Worm (Caenorhabditis elegans): ENCODE data around the gene T12D8.10.

The T12D8.10 gene

ce11 chrIII:13657975-13658374 is 15.8 kb upstream of the T12D8.10 start:
- TF ChIP-seq elt-4 (tag; optimal IDR thresholded peaks at IDR 0.05) (no peak), ceh-31 (tag; optimal IDR thresholded peaks at IDR 0.05) (no peak), ets-4 (tag; optimal IDR thresholded peaks at IDR 0.05) (peak; percentile 24), lim-6 (tag; optimal IDR thresholded peaks at IDR 0.05) (no peak), tbx-2 (tag; optimal IDR thresholded peaks at IDR 0.05) (peak; percentile 33), ceh-48 (tag; optimal IDR thresholded peaks at IDR 0.05) (no peak), pha-2 (tag; optimal IDR thresholded peaks at IDR 0.05) (peak; percentile 24), eyg-1 (tag; optimal IDR thresholded peaks at IDR 0.05) (no peak)

ce11 chrIII:13656680-13657079 is 14.6 kb upstream of the T12D8.10 start:
- TF ChIP-seq ama-1 (optimal IDR thresholded peaks at IDR 0.05): no peak
- no peak for TF ChIP-seq pat-9 (tag; optimal IDR thresholded peaks at IDR 0.05)
- no peak for TF ChIP-seq dve-1 (tag; optimal IDR thresholded peaks at IDR 0.05)
- no peak for TF ChIP-seq lim-6 (tag; optimal IDR thresholded peaks at IDR 0.05)

- no peak for TF ChIP-seq pha-4 (tag; optimal IDR thresholded peaks at IDR 0.05)
- no peak for TF ChIP-seq fkh-6 (tag; optimal IDR thresholded peaks at IDR 0.05)
- TF ChIP-seq ref-2 (tag; optimal IDR thresholded peaks at IDR 0.05): peak; percentile 5
- no peak for TF ChIP-seq ceh-6 (GFP tag; optimal IDR thresholded peaks at IDR 0.05)
- TF ChIP-seq npax-4 (tag; optimal IDR thresholded peaks at IDR 0.05): no peak
- TF ChIP-seq pqm-1 (tag; optimal IDR thresholded peaks at IDR 0.05): no peak
- no peak for TF ChIP-seq nhr-11 (tag; optimal IDR thresholded peaks at IDR 0.05)
- TF ChIP-seq ceh-45 (GFP tag; IDR thresholded peaks at IDR 0.05): no peak
These were observed 12.8 kb upstream of the T12D8.10 start for ce11 chrIII:13654950-13655349.

ce11 chrIII:13652708-13653107 is 10.6 kb upstream of the T12D8.10 start:
- TF ChIP-seq ceh-14 (tag; optimal IDR thresholded peaks at IDR 0.05) (no peak), odd-2 (tag; optimal IDR thresholded peaks at IDR 0.05) (no peak), nfya-1 (tag; optimal IDR thresholded peaks at IDR 0.05) (no peak), lim-6 (tag; optimal IDR thresholded peaks at IDR 0.05) (no peak), ceh-2 (tag; optimal IDR thresholded peaks at IDR 0.05) (no peak), ceh-30 (tag; optimal IDR thresholded peaks at IDR 0.05) (no peak), K09A11.1 (tag; optimal IDR thresholded peaks at IDR 0.05; ENCODE audit: insufficient read depth) (no peak), pha-4 (tag; optimal IDR thresholded peaks at IDR 0.05) (no peak), sox-4 (tag; optimal IDR thresholded peaks at IDR 0.05) (no peak), hlh-30 (tag; optimal IDR thresholded peaks at IDR 0.05; ENCODE audit: insufficient read depth) (no peak), Y22D7AL.16 (tag; optimal IDR thresholded peaks at IDR 0.05) (no peak), fkh-10 (GFP tag; optimal IDR thresholded peaks at IDR 0.05) (no peak), F13H6.1 (tag; optimal IDR thresholded peaks at IDR 0.05) (no peak), mec-3 (tag; optimal IDR thresholded peaks at IDR 0.05; ENCODE audit: borderline replicate concordance) (no peak), unc-86 (tag; optimal IDR thresholded peaks at IDR 0.05) (no peak), ceh-24 (tag; optimal IDR thresholded peaks at IDR 0.05) (no peak), T23F11.4 (GFP tag; optimal IDR thresholded peaks at IDR 0.05) (no peak), hlh-15 (tag; optimal IDR thresholded peaks at IDR 0.05) (no peak), hlh-8 (tag; optimal IDR thresholded peaks at IDR 0.05) (no peak)

ce11 chrIII:13652010-13652409 is 9.9 kb upstream of the T12D8.10 start:
- TF ChIP-seq hlh-15 (tag; optimal IDR thresholded peaks at IDR 0.05) (no peak), F13H6.1 (tag; optimal IDR thresholded peaks at IDR 0.05) (no peak), odd-2 (tag; optimal IDR thresholded peaks at IDR 0.05) (no peak), sox-4 (tag; optimal IDR thresholded peaks at IDR 0.05) (no peak), C38D4.7 (GFP tag; optimal IDR thresholded peaks at IDR 0.05) (no peak), eyg-1 (tag; optimal IDR thresholded peaks at IDR 0.05) (no peak), gmeb-2 (tag; optimal IDR thresholded peaks at IDR 0.05) (no peak), ref-2 (tag; optimal IDR thresholded peaks at IDR 0.05) (no peak), lin-11 (tag; optimal IDR thresholded peaks at IDR 0.05) (no peak), ceh-22 (tag; optimal IDR thresholded peaks at IDR 0.05) (no peak), nhr-232 (tag; optimal IDR thresholded peaks at IDR 0.05) (no peak), ceh-34 (tag; optimal IDR thresholded peaks at IDR 0.05) (no peak), ceh-2 (tag; optimal IDR thresholded peaks at IDR 0.05) (no peak), fkh-6 (tag; optimal IDR thresholded peaks at IDR 0.05) (no peak), K09A11.1 (tag; optimal IDR thresholded peaks at IDR 0.05; ENCODE audit: insufficient read depth) (no peak), nfya-1 (tag; optimal IDR thresholded peaks at IDR 0.05) (no peak), sdc-2 (tag; optimal IDR thresholded peaks at IDR 0.05) (no peak)

Data from whole organism, late embryonic.